Fruit fly (Drosophila melanogaster): Measurements from ENCODE around the gene CG9356.
A peak's percentile ranks its signal among the peaks of the same experiment; 100 is the strongest.

CG9356 gene

DNA sequence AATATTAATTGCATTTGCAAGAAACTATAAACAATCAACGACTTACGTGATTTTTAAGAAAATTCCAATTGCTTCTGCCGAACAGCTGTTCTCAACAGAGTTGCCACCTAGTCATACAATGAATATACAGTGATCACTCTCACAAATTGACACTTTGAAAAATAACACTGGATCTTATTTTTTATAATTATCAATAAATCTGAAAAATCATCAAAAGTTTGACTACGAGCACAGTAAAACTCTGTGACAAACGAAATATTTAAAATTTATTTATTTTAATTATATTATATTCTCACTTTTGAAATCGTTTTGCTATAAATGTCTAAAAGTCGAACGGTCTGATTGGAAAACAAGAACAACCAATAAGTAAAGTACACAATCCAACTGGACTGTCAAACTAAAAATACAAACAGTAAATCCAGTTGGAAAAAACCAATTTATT, 4.1 kb downstream of the CG9356 start, which contains the start of gene CG34117 (continued):
- peak; percentile 93 for TF ChIP-seq Med (GFP tag)
- 0 out of 2 replicates have a peak, but pooled peaks have one; percentile 18 for TF ChIP-seq cas (GFP tag; IDR thresholded peaks at IDR 0.05)
- peak; percentile 45 for TF ChIP-seq CG1529 (GFP tag; optimal IDR thresholded peaks at IDR 0.05)
- peak; percentile 79 for TF ChIP-seq sisA (GFP tag; IDR thresholded peaks at IDR 0.05)
- TF ChIP-seq Ets65A (GFP tag), result no peak
- TF ChIP-seq CG7963 (GFP tag; IDR thresholded peaks at IDR 0.05; ENCODE audit: partially characterized antibody), result no peak
- peak; percentile 82 for TF ChIP-seq zen (tag; optimal IDR thresholded peaks at IDR 0.05)
- no peak for TF ChIP-seq Gsc (GFP tag; IDR thresholded peaks at IDR 0.05)
- peak; percentile 27 for TF ChIP-seq CG30431 (GFP tag; optimal IDR thresholded peaks at IDR 0.05)
- peak; percentile 71; the same call in 1 of the 2 replicates for TF ChIP-seq CG4730 (GFP tag; IDR thresholded peaks at IDR 0.05)
- peak; percentile 98 for TF ChIP-seq Elba2 (GFP tag; optimal IDR thresholded peaks at IDR 0.05)
- TF ChIP-seq jing (GFP tag; optimal IDR thresholded peaks at IDR 0.05), result peak; percentile 22
- TF ChIP-seq PHDP (tag; optimal IDR thresholded peaks at IDR 0.05), result peak; percentile 85
- peak; percentile 54 for TF ChIP-seq E2f2 (GFP tag; IDR thresholded peaks at IDR 0.05)
- TF ChIP-seq Lhr (GFP tag; optimal IDR thresholded peaks at IDR 0.05), result peak; percentile 6
- peak; percentile 17 for TF ChIP-seq dm (GFP tag; optimal IDR thresholded peaks at IDR 0.05)
- no peak for TF ChIP-seq CG9876 (GFP tag; optimal IDR thresholded peaks at IDR 0.05)
- peak; percentile 41 for TF ChIP-seq CG16863 (GFP tag; optimal IDR thresholded peaks at IDR 0.05)
- peak; percentile 50 for TF ChIP-seq maf-S (GFP tag; optimal IDR thresholded peaks at IDR 0.05)
- peak; percentile 74 for TF ChIP-seq Oli (tag; optimal IDR thresholded peaks at IDR 0.05)
- TF ChIP-seq CG12942 (GFP tag; optimal IDR thresholded peaks at IDR 0.05), result peak; percentile 76
- peak; percentile 62 for TF ChIP-seq H2.0 (GFP tag; IDR thresholded peaks at IDR 0.05)
- peak; percentile 29; the same call in 1 of the 2 replicates for TF ChIP-seq unc-4 (GFP tag; IDR thresholded peaks at IDR 0.05; ENCODE audit: partially characterized antibody)
- peak; percentile 39 for TF ChIP-seq CG1792 (GFP tag; optimal IDR thresholded peaks at IDR 0.05)
- TF ChIP-seq CG7271 (tag; optimal IDR thresholded peaks at IDR 0.05), result peak; percentile 38
- TF ChIP-seq Antp (GFP tag; optimal IDR thresholded peaks at IDR 0.05), result peak; percentile 45
- TF ChIP-seq CG16779 (GFP tag; IDR thresholded peaks at IDR 0.05), result peak; percentile 49; the same call in 1 of the 2 replicates
- TF ChIP-seq CG12219 (GFP tag; optimal IDR thresholded peaks at IDR 0.05), result peak; percentile 49
- peak; percentile 42 for TF ChIP-seq CG4854 (GFP tag; optimal IDR thresholded peaks at IDR 0.05)
- TF ChIP-seq CG2116 (GFP tag; optimal IDR thresholded peaks at IDR 0.05), result peak; percentile 54
- no peak for TF ChIP-seq pan (optimal IDR thresholded peaks at IDR 0.05)
- TF ChIP-seq pan (GFP tag; optimal IDR thresholded peaks at IDR 0.05 in 1 of 2, IDR thresholded peaks at IDR 0.05 in 1 of 2), result peak in 1 of 2 experiments; percentile 88
- TF ChIP-seq pb (GFP tag; optimal IDR thresholded peaks at IDR 0.05), result no peak
- TF ChIP-seq bbx (GFP tag; IDR thresholded peaks at IDR 0.05; ENCODE audit: partially characterized antibody), result no peak
- peak; percentile 69; the same call in 2 of the 3 replicates for TF ChIP-seq ase (GFP tag; IDR thresholded peaks at IDR 0.05)
- TF ChIP-seq CG13894 (tag; optimal IDR thresholded peaks at IDR 0.05), result peak; percentile 85
- peak; percentile 58 for TF ChIP-seq CG16815 (GFP tag; optimal IDR thresholded peaks at IDR 0.05)
- no peak for TF ChIP-seq CG31365 (tag; optimal IDR thresholded peaks at IDR 0.05)
- peak; percentile 18 for TF ChIP-seq repo (GFP tag; optimal IDR thresholded peaks at IDR 0.05)
- peak; percentile 62 for TF ChIP-seq CG9817 (tag; optimal IDR thresholded peaks at IDR 0.05)
- peak; percentile 38 for TF ChIP-seq Atf-2 (GFP tag; optimal IDR thresholded peaks at IDR 0.05)
- peak; percentile 72 for TF ChIP-seq fd96Cb (tag; optimal IDR thresholded peaks at IDR 0.05)
- peak; percentile 81 for TF ChIP-seq ara (GFP tag; IDR thresholded peaks at IDR 0.05)
- TF ChIP-seq btn (GFP tag; optimal IDR thresholded peaks at IDR 0.05), result no peak
- peak; percentile 67 for TF ChIP-seq CG15514 (GFP tag; optimal IDR thresholded peaks at IDR 0.05)
- TF ChIP-seq HLH54F (GFP tag; optimal IDR thresholded peaks at IDR 0.05), result no peak
- peak; percentile 81 for TF ChIP-seq CG9437 (GFP tag; optimal IDR thresholded peaks at IDR 0.05)
- TF ChIP-seq yki (optimal IDR thresholded peaks at IDR 0.05), result no peak
- peak; percentile 78 for TF ChIP-seq Aef1 (GFP tag; IDR thresholded peaks at IDR 0.05)
- TF ChIP-seq luna (GFP tag; optimal IDR thresholded peaks at IDR 0.05), result no peak
- peak; percentile 46 for TF ChIP-seq CG31388 (GFP tag; optimal IDR thresholded peaks at IDR 0.05)
- peak; percentile 51 for TF ChIP-seq Deaf1 (tag; optimal IDR thresholded peaks at IDR 0.05)

Measured in whole organism, embryonic.